Worm (Caenorhabditis elegans) whole organism, young adult: ENCODE measurements around the gene E04F6.10.

Source experiments
- C17E4.6 ChIP-seq: fragments of 200-800 bp; sonication (Bioruptor generic); IDR thresholded peaks from 2 replicates; pipeline ENCODE4 v1.3.6; 2022; ENCODE audit warnings: missing genetic modification reagents, missing genetic modification characterization, missing compliant biosample characterization
- F39B2.1 ChIP-seq: fragments of 200-800 bp; sonication (Bioruptor generic); IDR thresholded peaks from 2 replicates; pipeline ENCODE4 v1.3.6; 2022; ENCODE audit warnings: missing genetic modification reagents, missing genetic modification characterization, missing compliant biosample characterization
- T07F8.4 ChIP-seq: sonication (generic microtip); optimal IDR thresholded peaks from 2 replicates; lab custom pipeline; 2016; ENCODE audit warnings: mild to moderate bottlenecking, missing genetic modification characterization, moderate library complexity, missing compliant biosample characterization
- ama-1 ChIP-seq, 3 experiments: fragments of 150-350 bp in 1 of 3; sonication (generic microtip) in 2 of 3; optimal IDR thresholded peaks; 2 replicates each; lab custom pipeline; 2014 to 2018; ENCODE audit warnings: missing biosample characterization in 2 of 3, missing genetic modification characterization in 2 of 3, missing genetic modification reagents in 2 of 3
- atf-7 ChIP-seq: sonication (generic microtip); optimal IDR thresholded peaks from 2 replicates; lab custom pipeline; 2017; ENCODE audit warnings: mild to moderate bottlenecking, missing genetic modification characterization, missing compliant biosample characterization
- ceh-91 ChIP-seq: fragments of 200-800 bp; sonication (Bioruptor generic); IDR thresholded peaks from 2 replicates; pipeline ENCODE4 v1.3.6; 2022; ENCODE audit warnings: missing genetic modification reagents, missing genetic modification characterization, missing compliant biosample characterization
- ets-4 ChIP-seq: fragments of 200-800 bp; sonication (Bioruptor generic); optimal IDR thresholded peaks from 2 replicates; lab custom pipeline; 2018; ENCODE audit warnings: mild to moderate bottlenecking, missing genetic modification characterization, missing compliant biosample characterization
- mxl-1 ChIP-seq: sonication (generic microtip); optimal IDR thresholded peaks from 2 replicates; lab custom pipeline; 2016; ENCODE audit warnings: missing genetic modification characterization, missing compliant biosample characterization
- pbrm-1 ChIP-seq: fragments of 200-800 bp; sonication (Bioruptor generic); IDR thresholded peaks from 2 replicates; pipeline ENCODE4 v1.3.6; 2022; ENCODE audit warnings: missing genetic modification reagents, missing genetic modification characterization, missing compliant biosample characterization
- pha-4 ChIP-seq: fragments of 150-350 bp; sonication (generic microtip); optimal IDR thresholded peaks from 2 replicates; lab custom pipeline; 2014; ENCODE audit warnings: missing biosample characterization, missing genetic modification reagents, missing genetic modification characterization
- snpc-1.3 ChIP-seq: sonication (generic microtip); optimal IDR thresholded peaks from 2 replicates; lab custom pipeline; 2017; ENCODE audit warnings: missing genetic modification characterization, mild to moderate bottlenecking, missing compliant biosample characterization, antibody characterized with exemption, moderate library complexity, missing genotype, missing genetic modification reagents; ENCODE audit not compliant: insufficient read depth
- sptf-2 ChIP-seq: fragments of 200-800 bp; sonication (Bioruptor generic); optimal IDR thresholded peaks from 2 replicates; lab custom pipeline; 2018; ENCODE audit warnings: mild to moderate bottlenecking, missing genetic modification characterization, missing compliant biosample characterization
- ztf-26 ChIP-seq: sonication (generic microtip); optimal IDR thresholded peaks from 2 replicates; lab custom pipeline; 2017; ENCODE audit warnings: missing genetic modification characterization, missing compliant biosample characterization
- ztf-6 ChIP-seq: fragments of 200-800 bp; sonication (Bioruptor generic); IDR thresholded peaks from 2 replicates; pipeline ENCODE4 v1.3.6; 2022; ENCODE audit warnings: missing genetic modification reagents, missing genetic modification characterization, missing compliant biosample characterization

DNA sequence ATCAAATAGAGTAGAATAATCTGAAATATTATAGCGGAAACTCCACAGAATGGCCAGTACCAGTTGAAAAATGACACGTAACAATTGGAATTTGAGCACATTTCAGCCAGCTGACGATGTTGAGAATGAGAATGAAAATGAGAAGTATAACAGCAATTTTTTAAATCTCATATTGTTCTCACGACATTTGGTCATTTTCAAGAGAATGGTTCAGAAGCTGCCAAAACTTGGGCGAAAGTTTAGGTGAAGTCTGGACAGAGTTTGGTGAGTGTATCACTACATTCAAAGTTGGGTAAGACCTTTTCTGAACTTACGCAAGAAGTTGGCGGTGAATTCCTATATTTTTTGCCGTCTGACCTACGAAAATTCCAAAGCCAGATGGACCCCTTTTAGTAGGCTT is 12.0 kb downstream of the E04F6.10 start, which contains the start of gene srd-58:
- no peak for TF ChIP-seq snpc-1.3 (tag; lab: Kevin White, UChicago)
- no peak for TF ChIP-seq ztf-26 (tag; lab: Kevin White, UChicago)
- TF ChIP-seq ceh-91 (GFP tag; lab: Robert Waterston, UW): no peak
- no peak for TF ChIP-seq C17E4.6 (GFP tag; lab: Robert Waterston, UW)
- TF ChIP-seq T07F8.4 (tag; lab: Kevin White, UChicago): no peak
- TF ChIP-seq mxl-1: no peak
- TF ChIP-seq F39B2.1: no peak
- TF ChIP-seq ets-4 (GFP tag; lab: Kevin White, UChicago): no peak
- TF ChIP-seq ama-1 (optimal IDR thresholded peaks at IDR 0.05; lab: Kevin White, UChicago): no peak
- no peak for TF ChIP-seq ama-1 (GFP tag; optimal IDR thresholded peaks at IDR 0.05; lab: Kevin White, UChicago)
- TF ChIP-seq sptf-2 (GFP tag; lab: Kevin White, UChicago): no peak
- no peak for TF ChIP-seq pbrm-1 (GFP tag; lab: Robert Waterston, UW)
- TF ChIP-seq atf-7 (tag; lab: Kevin White, UChicago): no peak
- TF ChIP-seq pha-4 (tag; lab: Kevin White, UChicago): no peak
- TF ChIP-seq ztf-6: no peak
